Fruit fly (Drosophila melanogaster) whole organism, pupa: ENCODE measurements around the gene Nepl19.
A peak's percentile ranks its signal among the peaks of the same experiment; 100 is the strongest.

Source experiments
- CG10348 ChIP-seq: fragments of 200-800 bp; sonication (Bioruptor generic); IDR thresholded peaks from 2 replicates; pipeline ENCODE4 v1.3.6; 2022; ENCODE audit warnings: missing biosample characterization, missing genetic modification characterization
- CG14655 ChIP-seq: fragments of 200-800 bp; sonication (Bioruptor generic); optimal IDR thresholded peaks from 3 replicates; lab custom pipeline; 2017; ENCODE audit warnings: mild to moderate bottlenecking, missing biosample characterization, missing genetic modification reagents, missing genetic modification characterization
- CG15710 ChIP-seq: fragments of 200-800 bp; sonication (Bioruptor generic); optimal IDR thresholded peaks from 2 replicates; lab custom pipeline; 2018; ENCODE audit warnings: missing biosample characterization, mild to moderate bottlenecking, missing genetic modification characterization, moderate library complexity
- CG17806 ChIP-seq: fragments of 200-800 bp; sonication (Bioruptor generic); optimal IDR thresholded peaks from 2 replicates; lab custom pipeline; 2018; ENCODE audit warnings: missing biosample characterization, mild to moderate bottlenecking, missing genetic modification characterization, moderate library complexity
- CG32121 ChIP-seq: fragments of 200-800 bp; sonication (Bioruptor generic); IDR thresholded peaks from 2 replicates; pipeline ENCODE4 v1.3.6; 2022; ENCODE audit warnings: missing biosample characterization, missing genetic modification characterization
- CG34367 ChIP-seq: fragments of 200-800 bp; sonication (Bioruptor generic); optimal IDR thresholded peaks from 2 replicates; lab custom pipeline; 2018; ENCODE audit warnings: missing biosample characterization, mild to moderate bottlenecking, missing genetic modification characterization
- CG8159 ChIP-seq: fragments of 200-800 bp; sonication (Bioruptor generic); optimal IDR thresholded peaks from 3 replicates; lab custom pipeline; 2018; ENCODE audit warnings: missing biosample characterization, mild to moderate bottlenecking, missing genetic modification characterization, moderate library complexity
- CG9948 ChIP-seq: fragments of 200-800 bp; sonication (Bioruptor generic); optimal IDR thresholded peaks from 2 replicates; lab custom pipeline; 2018; ENCODE audit warnings: missing biosample characterization, mild to moderate bottlenecking, missing genetic modification characterization, moderate library complexity
- EcR ChIP-seq: fragments of 200-800 bp; sonication (Bioruptor generic); optimal IDR thresholded peaks from 3 replicates; lab custom pipeline; 2019; ENCODE audit warnings: missing biosample characterization, missing genetic modification characterization, mild to moderate bottlenecking, moderate library complexity, missing genetic modification reagents
- Ets98B ChIP-seq: fragments of 200-800 bp; sonication (Bioruptor generic); IDR thresholded peaks from 2 replicates; pipeline ENCODE4 v1.3.6; 2022; ENCODE audit warnings: missing biosample characterization, missing genetic modification characterization
- Pif1A ChIP-seq: fragments of 200-800 bp; sonication (Bioruptor generic); optimal IDR thresholded peaks from 3 replicates; lab custom pipeline; 2016; ENCODE audit warnings: missing biosample characterization, missing genetic modification characterization
- Snoo ChIP-seq: fragments of 200-800 bp; sonication (Bioruptor generic); optimal IDR thresholded peaks from 3 replicates; lab custom pipeline; 2017; ENCODE audit warnings: missing biosample characterization, mild to moderate bottlenecking, missing genetic modification characterization, inconsistent platforms
- fd96Ca ChIP-seq: fragments of 200-800 bp; sonication (Bioruptor generic); IDR thresholded peaks from 3 replicates; pipeline ENCODE4 v1.3.6; 2022; ENCODE audit warnings: missing biosample characterization, missing genetic modification characterization
- rn ChIP-seq: fragments of 200-800 bp; sonication (Bioruptor generic); IDR thresholded peaks from 2 replicates; pipeline ENCODE4 v1.3.6; 2022; ENCODE audit warnings: missing biosample characterization, missing genetic modification characterization

- TF ChIP-seq CG10348 (GFP tag; lab: Robert Waterston, UW): no peak
- no peak for TF ChIP-seq CG15710 (tag; lab: Kevin White, UChicago)
- TF ChIP-seq Ets98B (GFP tag; lab: Robert Waterston, UW): no peak
- no peak for TF ChIP-seq fd96Ca (GFP tag; lab: Robert Waterston, UW)
- no peak for TF ChIP-seq Snoo (tag; lab: Kevin White, UChicago)
- TF ChIP-seq EcR (GFP tag; lab: Kevin White, UChicago): peak; percentile 54
- TF ChIP-seq rn: no peak
- no peak for TF ChIP-seq CG9948 (tag; lab: Kevin White, UChicago)
- TF ChIP-seq CG32121 (GFP tag; lab: Robert Waterston, UW): no peak
- TF ChIP-seq Pif1A (GFP tag; lab: Kevin White, UChicago): no peak
- no peak for TF ChIP-seq CG14655
- no peak for TF ChIP-seq CG34367 (tag; lab: Kevin White, UChicago)
- TF ChIP-seq CG17806 (tag; lab: Kevin White, UChicago): no peak
- TF ChIP-seq CG8159 (tag; lab: Kevin White, UChicago): no peak
Measured at dm6 chr3R:28851530-28851929, 28.4 kb downstream of the Nepl19 start.
